Worm (Caenorhabditis elegans): Measurements from ENCODE around the gene srz-69.

srz-69 gene

ce11 chrIV:3519352-3519751 lies 42.3 kb upstream of the srz-69 start (continued):
- TF ChIP-seq lin-14 (GFP tag; optimal IDR thresholded peaks at IDR 0.05): peak; percentile 84
- no peak for TF ChIP-seq fkh-4 (tag; optimal IDR thresholded peaks at IDR 0.05; ENCODE audit: borderline replicate concordance)
- TF ChIP-seq lin-15B (tag; optimal IDR thresholded peaks at IDR 0.05): no peak
- no peak for TF ChIP-seq unc-98 (GFP tag; IDR thresholded peaks at IDR 0.05)
- peak; percentile 76 for TF ChIP-seq swsn-7 (tag; optimal IDR thresholded peaks at IDR 0.05)
- peak; percentile 63 for TF ChIP-seq tbx-2 (tag; optimal IDR thresholded peaks at IDR 0.05)
- no peak for TF ChIP-seq C16A3.4 (tag; optimal IDR thresholded peaks at IDR 0.05)
- TF ChIP-seq nhr-71 (tag; optimal IDR thresholded peaks at IDR 0.05): peak; percentile 64
- TF ChIP-seq ceh-63 (GFP tag; optimal IDR thresholded peaks at IDR 0.05): no peak
- no peak for TF ChIP-seq lin-39 (tag; optimal IDR thresholded peaks at IDR 0.05)
- peak; percentile 88 for TF ChIP-seq snpc-4 (tag; optimal IDR thresholded peaks at IDR 0.05)
- no peak for TF ChIP-seq rnt-1 (tag; optimal IDR thresholded peaks at IDR 0.05)
- TF ChIP-seq egl-13 (tag; optimal IDR thresholded peaks at IDR 0.05): peak; percentile 6
- TF ChIP-seq sox-4 (tag; optimal IDR thresholded peaks at IDR 0.05): no peak
- TF ChIP-seq grh-1 (GFP tag; IDR thresholded peaks at IDR 0.05): no peak
- no peak for TF ChIP-seq elt-2 (tag; optimal IDR thresholded peaks at IDR 0.05)
- peak in 1 of 2 experiments; percentile 35 for TF ChIP-seq ztf-11 (tag; optimal IDR thresholded peaks at IDR 0.05)
- TF ChIP-seq aha-1 (tag; optimal IDR thresholded peaks at IDR 0.05): no peak
- TF ChIP-seq elt-3 (tag; optimal IDR thresholded peaks at IDR 0.05): no peak
- TF ChIP-seq blmp-1 (tag; optimal IDR thresholded peaks at IDR 0.05): peak; percentile 98

ce11 chrIV:3517582-3517981 lies 40.6 kb upstream of the srz-69 start:
- TF ChIP-seq ceh-82 (tag; optimal IDR thresholded peaks at IDR 0.05) (no peak), lin-35 (GFP tag; optimal IDR thresholded peaks at IDR 0.05) (no peak), Y116A8C.19 (tag; optimal IDR thresholded peaks at IDR 0.05; ENCODE audit: borderline replicate concordance) (no peak), elt-3 (tag; optimal IDR thresholded peaks at IDR 0.05) (no peak), mab-9 (GFP tag; IDR thresholded peaks at IDR 0.05) (no peak), fos-1 (tag; optimal IDR thresholded peaks at IDR 0.05) (no peak), lin-39 (tag; optimal IDR thresholded peaks at IDR 0.05) (no peak), pag-3 (tag; optimal IDR thresholded peaks at IDR 0.05; ENCODE audit: borderline replicate concordance, insufficient read depth) (no peak), mef-2 (tag; optimal IDR thresholded peaks at IDR 0.05) (no peak), rnt-1 (tag; optimal IDR thresholded peaks at IDR 0.05) (no peak), zip-4 (GFP tag; optimal IDR thresholded peaks at IDR 0.05) (no peak), nhr-19 (GFP tag; conservative IDR thresholded peaks at IDR 0.05) (no peak), ceh-88 (GFP tag; IDR thresholded peaks at IDR 0.05) (no peak), tbx-2 (tag; optimal IDR thresholded peaks at IDR 0.05) (no peak)

- TF ChIP-seq lin-15B (tag; optimal IDR thresholded peaks at IDR 0.05): no peak
- TF ChIP-seq nhr-11 (tag; optimal IDR thresholded peaks at IDR 0.05): no peak
- TF ChIP-seq unc-86 (tag; optimal IDR thresholded peaks at IDR 0.05): no peak
- TF ChIP-seq isw-1 (GFP tag; IDR thresholded peaks at IDR 0.05): no peak
- TF ChIP-seq ztf-11 (tag; optimal IDR thresholded peaks at IDR 0.05): no peak
- no peak for TF ChIP-seq ceh-82 (tag; optimal IDR thresholded peaks at IDR 0.05)
- TF ChIP-seq tlp-1 (tag; optimal IDR thresholded peaks at IDR 0.05): no peak
- TF ChIP-seq pag-3 (tag; optimal IDR thresholded peaks at IDR 0.05; ENCODE audit: borderline replicate concordance, insufficient read depth): no peak
- no peak for TF ChIP-seq fkh-8 (tag; optimal IDR thresholded peaks at IDR 0.05)
- no peak for TF ChIP-seq nhr-76 (tag; optimal IDR thresholded peaks at IDR 0.05)
- TF ChIP-seq elt-3 (tag; optimal IDR thresholded peaks at IDR 0.05): no peak
- TF ChIP-seq mef-2 (tag; optimal IDR thresholded peaks at IDR 0.05): no peak
- TF ChIP-seq F16B12.6 (tag; optimal IDR thresholded peaks at IDR 0.05): no peak
- TF ChIP-seq mep-1 (tag; optimal IDR thresholded peaks at IDR 0.05): no peak
- TF ChIP-seq irx-1 (tag; optimal IDR thresholded peaks at IDR 0.05): no peak
- TF ChIP-seq lin-35 (GFP tag; optimal IDR thresholded peaks at IDR 0.05): no peak
- TF ChIP-seq dpl-1 (GFP tag; optimal IDR thresholded peaks at IDR 0.05): no peak
These were observed 39.6 kb upstream of the srz-69 start, which contains the start of gene unc-33 for ce11 chrIV:3516586-3516985. unc-33 (plus strand) TSS chrIV:3516886.

All from whole organism, L1 larva.